ENCODE assay signal across 1 fruit fly cellular context in the genomic region with DNA sequence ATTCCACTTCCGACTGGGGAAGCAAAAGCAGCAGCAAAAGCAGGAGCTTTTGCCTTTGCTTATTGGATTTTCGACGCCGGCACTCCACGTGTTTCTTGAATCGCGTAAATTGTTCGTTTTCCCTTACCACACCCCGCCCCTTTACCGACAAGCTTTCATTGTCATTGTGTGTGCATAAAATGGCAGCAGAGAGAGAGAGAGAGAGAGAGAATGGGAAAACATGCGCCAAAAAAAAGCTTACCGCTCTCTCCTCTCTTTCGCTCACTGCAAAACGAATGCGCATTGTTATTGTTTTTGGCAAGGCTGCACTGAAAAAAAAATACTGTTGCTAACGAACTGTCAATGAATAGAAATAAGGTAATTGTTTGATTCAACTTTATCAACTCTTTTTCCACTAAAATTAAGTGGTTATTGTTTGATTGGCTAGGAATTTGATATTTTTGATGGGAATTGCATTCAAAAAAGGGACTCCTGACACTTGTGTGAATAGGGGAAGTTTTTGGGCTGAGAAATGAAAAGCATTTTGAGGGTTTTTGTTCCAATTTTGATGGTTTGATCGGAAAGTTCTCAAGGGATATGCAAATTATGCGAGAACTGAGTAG.
TF ChIP-seq lines count a peak whose summit lies in the region.

No protein-coding gene starts in this region.

TF ChIP-seq in whole organism, embryonic, 481 proteins besides CTCF, POLR2A, EP300 and RAD21 (continued from another document):
- TF ChIP-seq CrebB (tag; optimal IDR thresholded peaks at IDR 0.05; lab: Kevin White, UChicago), result no peak
- TF ChIP-seq CG8944 (GFP tag; optimal IDR thresholded peaks at IDR 0.05; lab: Kevin White, UChicago), result no peak
- no peak for TF ChIP-seq twi (tag; optimal IDR thresholded peaks at IDR 0.05; lab: Kevin White, UChicago)
- no peak for TF ChIP-seq lola (GFP tag; optimal IDR thresholded peaks at IDR 0.05; lab: Kevin White, UChicago)
- no peak for TF ChIP-seq CG17612 (GFP tag; IDR thresholded peaks at IDR 0.05; lab: Robert Waterston, UW)
- no peak for TF ChIP-seq Sox102F (GFP tag; optimal IDR thresholded peaks at IDR 0.05; lab: Kevin White, UChicago)
- no peak for TF ChIP-seq Hand (GFP tag; optimal IDR thresholded peaks at IDR 0.05; lab: Kevin White, UChicago)
- no peak for TF ChIP-seq oc (tag; optimal IDR thresholded peaks at IDR 0.05; lab: Kevin White, UChicago)
- no peak for TF ChIP-seq CG8290 (GFP tag; optimal IDR thresholded peaks at IDR 0.05; lab: Kevin White, UChicago)
- peak in 1 of 2 experiments; percentile 64 for TF ChIP-seq CG8290 (tag; optimal IDR thresholded peaks at IDR 0.05; lab: Kevin White, UChicago)
- no peak for TF ChIP-seq MBD-R2 (GFP tag; IDR thresholded peaks at IDR 0.05; lab: Robert Waterston, UW)
- no peak for TF ChIP-seq usp (GFP tag; optimal IDR thresholded peaks at IDR 0.05; lab: Kevin White, UChicago)
- TF ChIP-seq CG8089 (GFP tag; optimal IDR thresholded peaks at IDR 0.05; lab: Kevin White, UChicago), result no peak
- TF ChIP-seq CG1603 (tag; optimal IDR thresholded peaks at IDR 0.05; lab: Kevin White, UChicago), result peak; percentile 60
- peak; percentile 16 for TF ChIP-seq tap (tag; optimal IDR thresholded peaks at IDR 0.05; lab: Kevin White, UChicago)
- TF ChIP-seq pros (GFP tag; optimal IDR thresholded peaks at IDR 0.05; lab: Kevin White, UChicago), result no peak
- peak; percentile 75 for TF ChIP-seq zf30C (GFP tag; optimal IDR thresholded peaks at IDR 0.05; lab: Kevin White, UChicago)
- no peak for TF ChIP-seq CG8281 (tag; optimal IDR thresholded peaks at IDR 0.05; lab: Kevin White, UChicago)
- peak; percentile 65 for TF ChIP-seq sug (tag; optimal IDR thresholded peaks at IDR 0.05; lab: Kevin White, UChicago)
- TF ChIP-seq CG43689 (GFP tag; IDR thresholded peaks at IDR 0.05; lab: Robert Waterston, UW), result no peak
- no peak for TF ChIP-seq sima (GFP tag; optimal IDR thresholded peaks at IDR 0.05; lab: Kevin White, UChicago)
- TF ChIP-seq Abd-B (GFP tag; optimal IDR thresholded peaks at IDR 0.05; lab: Kevin White, UChicago), result no peak
- TF ChIP-seq CG12659 (GFP tag; optimal IDR thresholded peaks at IDR 0.05; lab: Kevin White, UChicago), result no peak
- no peak for TF ChIP-seq Usf (GFP tag; optimal IDR thresholded peaks at IDR 0.05; lab: Kevin White, UChicago)
- TF ChIP-seq CG2116 (GFP tag; optimal IDR thresholded peaks at IDR 0.05; lab: Kevin White, UChicago), result no peak
- TF ChIP-seq sim (GFP tag; IDR thresholded peaks at IDR 0.05; lab: Robert Waterston, UW), result 0 out of 2 replicates have a peak, but pooled peaks have one; percentile 13
- no peak for TF ChIP-seq CG15073 (GFP tag; optimal IDR thresholded peaks at IDR 0.05; lab: Kevin White, UChicago)
- no peak for TF ChIP-seq mld (GFP tag; IDR thresholded peaks at IDR 0.05; lab: Robert Waterston, UW; ENCODE audit: partially characterized antibody)
- TF ChIP-seq chinmo (GFP tag; IDR thresholded peaks at IDR 0.05; lab: Robert Waterston, UW; ENCODE audit: partially characterized antibody), result peak; percentile 100
- no peak for TF ChIP-seq fd3F (GFP tag; optimal IDR thresholded peaks at IDR 0.05; lab: Kevin White, UChicago)
- peak; percentile 53; the same call in 1 of the 3 replicates for TF ChIP-seq gce (GFP tag; IDR thresholded peaks at IDR 0.05; lab: Robert Waterston, UW)
- TF ChIP-seq z (GFP tag; IDR thresholded peaks at IDR 0.05; lab: Robert Waterston, UW), result 0 out of 3 replicates have a peak, but pooled peaks have one; percentile 49
